Worm (Caenorhabditis elegans): ENCODE measurements around the gene pax-1.

pax-1 gene

DNA sequence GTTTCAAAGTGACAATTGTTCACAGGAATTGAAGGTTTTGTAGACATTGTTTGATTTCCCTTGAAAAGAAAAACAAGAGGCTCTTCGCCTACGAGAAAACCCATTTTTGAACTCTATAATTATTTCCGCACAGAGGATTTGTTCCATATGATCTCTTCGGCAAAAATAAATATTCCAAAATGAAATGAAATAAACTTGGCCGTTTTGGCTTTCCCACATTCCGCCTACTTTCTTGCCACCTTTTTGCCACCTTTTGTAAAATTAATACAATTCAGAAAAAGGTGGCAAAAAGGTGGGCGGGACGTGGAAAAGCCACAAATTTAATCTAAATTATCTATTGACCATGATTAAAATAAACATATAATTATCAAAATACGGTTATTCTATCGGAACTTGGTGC, 36.3 kb upstream of the pax-1 start, which contains the start of gene F20D6.15:
Gene F20D6.15, minus strand, starts transcription at position 47 of the 400 bp plus-strand sequence.
- TF ChIP-seq fos-1 (tag; optimal IDR thresholded peaks at IDR 0.05) (no peak), dmd-4 (tag; optimal IDR thresholded peaks at IDR 0.05) (no peak), blmp-1 (tag; optimal IDR thresholded peaks at IDR 0.05; ENCODE audit: insufficient read depth) (no peak), alr-1 (tag; optimal IDR thresholded peaks at IDR 0.05) (no peak), unc-62 (GFP tag; optimal IDR thresholded peaks at IDR 0.05) (no peak)

ce11 chrV:8190016-8190415, 34.7 kb upstream of the pax-1 start, which contains the start of gene F20D6.12:
Gene F20D6.12 (minus strand): TSS chrV:8190116.
- no peak for TF ChIP-seq C34F6.9 (tag; optimal IDR thresholded peaks at IDR 0.05)
- TF ChIP-seq fos-1 (tag; optimal IDR thresholded peaks at IDR 0.05), result no peak
- TF ChIP-seq nhr-21 (tag; optimal IDR thresholded peaks at IDR 0.05), result no peak

DNA sequence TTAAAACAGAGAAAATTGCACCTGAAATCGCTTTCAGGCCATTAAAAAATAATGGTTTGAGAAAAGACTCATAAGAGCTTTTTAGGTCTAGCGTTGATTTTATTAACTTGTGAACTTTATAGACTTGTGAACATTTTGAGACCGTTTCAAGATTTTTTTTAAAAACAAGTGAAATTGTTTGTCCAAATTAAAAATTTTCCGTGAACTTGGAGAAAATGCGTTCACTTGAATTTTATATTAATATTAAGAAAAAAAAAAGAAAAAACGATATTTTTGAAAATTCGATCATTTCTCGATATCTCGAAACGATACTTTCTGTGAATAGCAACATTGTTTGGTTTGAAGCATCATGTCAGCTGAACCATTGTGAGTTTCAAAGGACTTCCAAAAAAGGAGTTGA, 34.3 kb upstream of the pax-1 start, which contains the start of gene F20D6.1:
Gene F20D6.1, plus strand, starts transcription at position 301 of the 400 bp plus-strand sequence.
- TF ChIP-seq sma-9 (GFP tag; optimal IDR thresholded peaks at IDR 0.05), result no peak
- TF ChIP-seq sma-9 (tag; optimal IDR thresholded peaks at IDR 0.05), result no peak
- TF ChIP-seq skn-1 (tag; optimal IDR thresholded peaks at IDR 0.05), result no peak
- no peak for TF ChIP-seq nhr-77 (tag; optimal IDR thresholded peaks at IDR 0.05)
- TF ChIP-seq ZK546.5 (tag; optimal IDR thresholded peaks at IDR 0.05), result no peak
- no peak for TF ChIP-seq elt-3 (tag; optimal IDR thresholded peaks at IDR 0.05)

DNA sequence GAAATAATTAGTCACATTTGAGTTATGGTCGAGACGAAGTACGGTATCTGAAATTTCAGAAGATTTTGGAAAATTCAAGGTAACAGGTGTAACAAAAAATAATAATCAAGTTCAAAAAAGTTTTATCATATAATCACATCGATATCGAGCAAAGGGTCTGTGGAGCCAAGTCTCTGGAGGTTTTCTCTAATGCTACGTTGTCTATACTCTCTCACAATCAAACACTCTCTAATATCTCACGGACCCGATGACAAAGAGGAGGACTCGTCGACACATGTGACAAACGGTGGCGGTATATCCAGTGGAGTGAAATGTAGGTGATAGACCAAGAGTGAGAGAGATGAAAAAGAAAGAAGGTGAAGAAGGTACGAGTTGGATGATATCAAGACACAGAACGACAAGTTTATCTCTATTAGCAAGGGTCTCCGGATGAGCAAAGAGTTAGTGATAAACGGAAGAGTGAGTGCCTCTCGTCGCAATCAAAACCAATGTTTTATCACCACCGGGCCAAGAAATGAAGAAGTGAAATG, 28.8 kb upstream of the pax-1 start, which contains the start of gene F20D6.10:
Gene F20D6.10, minus strand, starts transcription at position 51 of the 530 bp plus-strand sequence.
- TF ChIP-seq nhr-129 (tag; optimal IDR thresholded peaks at IDR 0.05) (peak; percentile 56), snpc-4 (tag; optimal IDR thresholded peaks at IDR 0.05) (no peak), lsy-2 (tag; optimal IDR thresholded peaks at IDR 0.05) (peak in 1 of 2 experiments; percentile 27), F13H6.1 (tag; optimal IDR thresholded peaks at IDR 0.05) (peak; percentile 54), sma-3 (GFP tag; optimal IDR thresholded peaks at IDR 0.05) (no peak), blmp-1 (tag; optimal IDR thresholded peaks at IDR 0.05; ENCODE audit: insufficient read depth) (no peak), sma-9 (GFP tag; optimal IDR thresholded peaks at IDR 0.05) (peak; percentile 30), sma-9 (tag; optimal IDR thresholded peaks at IDR 0.05) (no peak), nhr-11 (tag; optimal IDR thresholded peaks at IDR 0.05) (no peak), egl-27 (tag; optimal IDR thresholded peaks at IDR 0.05) (no peak)

DNA sequence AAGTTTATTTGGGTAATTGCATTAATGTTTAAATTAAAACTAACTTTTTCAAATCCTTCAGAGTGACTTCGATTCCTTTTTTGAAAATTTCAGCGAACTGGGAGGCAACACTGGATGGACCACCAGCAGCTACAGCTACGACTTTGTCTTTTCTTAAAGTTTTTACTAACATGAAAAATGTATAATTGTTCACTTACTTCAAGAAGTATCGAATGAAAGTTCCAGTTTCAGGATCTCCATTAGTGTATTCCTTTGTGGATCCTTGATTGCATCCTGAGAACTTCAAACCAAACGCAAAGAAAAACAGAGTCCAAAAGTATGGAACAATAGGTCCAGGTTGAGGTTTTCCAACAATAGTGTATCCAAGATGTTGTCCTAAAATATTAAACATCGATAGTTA, 27.7 kb upstream of the pax-1 start:
- TF ChIP-seq sma-3 (GFP tag; optimal IDR thresholded peaks at IDR 0.05) (no peak), skn-1 (tag; optimal IDR thresholded peaks at IDR 0.05) (no peak), nhr-23 (tag; optimal IDR thresholded peaks at IDR 0.05) (no peak), Y55F3AM.14 (GFP tag; optimal IDR thresholded peaks at IDR 0.05) (no peak), aly-2 (tag; optimal IDR thresholded peaks at IDR 0.05) (no peak), unc-55 (GFP tag; optimal IDR thresholded peaks at IDR 0.05) (no peak), lin-13 (GFP tag; optimal IDR thresholded peaks at IDR 0.05) (no peak), elt-1 (tag; optimal IDR thresholded peaks at IDR 0.05) (no peak), elt-3 (tag; optimal IDR thresholded peaks at IDR 0.05) (no peak), nhr-77 (tag; optimal IDR thresholded peaks at IDR 0.05) (no peak), unc-62 (GFP tag; optimal IDR thresholded peaks at IDR 0.05) (no peak), lsy-2 (tag; optimal IDR thresholded peaks at IDR 0.05) (no peak), nhr-129 (tag; optimal IDR thresholded peaks at IDR 0.05) (no peak), nhr-10 (tag; optimal IDR thresholded peaks at IDR 0.05) (no peak), lin-11 (tag; optimal IDR thresholded peaks at IDR 0.05) (no peak), crh-2 (tag; optimal IDR thresholded peaks at IDR 0.05) (no peak), F13H6.1 (tag; optimal IDR thresholded peaks at IDR 0.05) (no peak), peb-1 (tag; optimal IDR thresholded peaks at IDR 0.05) (no peak), C34F6.9 (tag; optimal IDR thresholded peaks at IDR 0.05) (no peak)

- TF ChIP-seq sma-9 (GFP tag; optimal IDR thresholded peaks at IDR 0.05) (no peak), sma-9 (tag; optimal IDR thresholded peaks at IDR 0.05) (no peak)
These were observed 25.7 kb upstream of the pax-1 start, which contains the start of gene F20D6.11 for ce11 chrV:8198994-8199393. Gene F20D6.11 (minus strand): TSS chrV:8199094.

Data from whole organism, L2 larva.